Fruit fly (Drosophila melanogaster) whole organism, wandering third instar larva: ENCODE measurements around the gene tll.

Experiments used
- Abd-B ChIP-seq: fragments of >200 bp; optimal IDR thresholded peaks from 2 replicates; lab custom pipeline; 2017; ENCODE audit warnings: missing biosample characterization, missing genetic modification characterization
- CG32264 ChIP-seq: fragments of 200-800 bp; sonication (Bioruptor generic); optimal IDR thresholded peaks from 2 replicates; lab custom pipeline; 2016; ENCODE audit warnings: missing biosample characterization, missing genetic modification characterization
- CG9705 ChIP-seq: fragments of 200-800 bp; sonication (Bioruptor generic); optimal IDR thresholded peaks from 2 replicates; lab custom pipeline; 2018; ENCODE audit warnings: missing biosample characterization, mild to moderate bottlenecking, missing genetic modification characterization
- CrebA ChIP-seq: fragments of 200-800 bp; sonication (Bioruptor generic); optimal IDR thresholded peaks from 2 replicates; lab custom pipeline; 2016; ENCODE audit warnings: missing biosample characterization, mild to moderate bottlenecking, missing genetic modification characterization, borderline replicate concordance
- Dfd ChIP-seq: fragments of >200 bp; optimal IDR thresholded peaks from 2 replicates; lab custom pipeline; 2017; ENCODE audit warnings: missing biosample characterization, missing genetic modification characterization
- Dif ChIP-seq: fragments of 200-275, 200-300 bp; sonication (Bioruptor generic); optimal IDR thresholded peaks from 2 replicates; lab custom pipeline; 2018; ENCODE audit warnings: missing biosample characterization, missing genetic modification characterization; ENCODE audit not compliant: partially characterized antibody
- GATAd ChIP-seq: sonication (Bioruptor generic); optimal IDR thresholded peaks from 2 replicates; lab custom pipeline; 2016; ENCODE audit warnings: missing biosample characterization, missing genetic modification characterization
- Hnf4 ChIP-seq: fragments of 200-800 bp; sonication (Bioruptor generic); optimal IDR thresholded peaks from 2 replicates; lab custom pipeline; 2016; ENCODE audit warnings: missing biosample characterization, mild to moderate bottlenecking, missing genetic modification characterization
- Hr78 ChIP-seq: fragments of >200 bp; optimal IDR thresholded peaks from 2 replicates; lab custom pipeline; 2017; ENCODE audit warnings: missing biosample characterization, missing genetic modification characterization
- Hr83 ChIP-seq: fragments of 200-300 bp; sonication (Bioruptor generic); optimal IDR thresholded peaks from 2 replicates; lab custom pipeline; 2016; ENCODE audit warnings: missing biosample characterization, mild to moderate bottlenecking, missing genetic modification characterization, moderate library complexity; ENCODE audit not compliant: poor library complexity, severe bottlenecking
- Jra ChIP-seq: sonication (Bioruptor generic); optimal IDR thresholded peaks from 2 replicates; lab custom pipeline; 2016; ENCODE audit warnings: missing biosample characterization, missing genetic modification characterization
- Myc ChIP-seq: fragments of >200 bp; optimal IDR thresholded peaks from 2 replicates; lab custom pipeline; 2017
- N ChIP-seq: fragments of >200 bp; optimal IDR thresholded peaks from 2 replicates; lab custom pipeline; 2018; ENCODE audit warnings: missing biosample characterization, missing external identifiers, missing genetic modification characterization
- OdsH ChIP-seq: fragments of 200-800 bp; sonication (Bioruptor generic); optimal IDR thresholded peaks from 2 replicates; lab custom pipeline; 2016; ENCODE audit warnings: missing biosample characterization, mild to moderate bottlenecking, missing genetic modification characterization
- Rel ChIP-seq, 2 experiments: fragments of 200-800 bp; sonication (Bioruptor generic) in 1 of 2; optimal IDR thresholded peaks; 2 replicates in 1 of 2; 3 replicates in 1 of 2; lab custom pipeline; 2016 to 2019; ENCODE audit warnings: mild to moderate bottlenecking in 2 of 2, missing biosample characterization in 2 of 2, missing genetic modification characterization in 2 of 2, moderate library complexity in 1 of 2
- Sp1 ChIP-seq: fragments of 200-800 bp; sonication (Bioruptor generic); optimal IDR thresholded peaks from 3 replicates; lab custom pipeline; 2019; ENCODE audit warnings: missing biosample characterization, mild to moderate bottlenecking, missing genetic modification characterization, moderate library complexity
- Vsx2 ChIP-seq: fragments of 200-300, 225-300 bp; sonication (Bioruptor generic); optimal IDR thresholded peaks from 2 replicates; lab custom pipeline; 2018; ENCODE audit warnings: missing biosample characterization, missing genetic modification characterization; ENCODE audit not compliant: partially characterized antibody
- br ChIP-seq: fragments of 200-800 bp; sonication (Bioruptor generic); optimal IDR thresholded peaks from 2 replicates; lab custom pipeline; 2016; ENCODE audit warnings: missing biosample characterization, missing genetic modification characterization
- brk ChIP-seq: fragments of 200-800 bp; sonication (Bioruptor generic); optimal IDR thresholded peaks from 2 replicates; lab custom pipeline; 2016; ENCODE audit warnings: missing biosample characterization, mild to moderate bottlenecking, missing genetic modification characterization
- dmrt93B ChIP-seq: fragments of 200-800 bp; sonication (Bioruptor generic); optimal IDR thresholded peaks from 2 replicates; lab custom pipeline; 2018; ENCODE audit warnings: missing biosample characterization, mild to moderate bottlenecking, missing genetic modification characterization
- ey ChIP-seq: fragments of 200-800 bp; sonication (Bioruptor generic); optimal IDR thresholded peaks from 2 replicates; lab custom pipeline; 2016; ENCODE audit warnings: missing biosample characterization, missing genetic modification characterization
- foxo ChIP-seq, 2 experiments: fragments of 200-800 bp; sonication (Bioruptor generic); optimal IDR thresholded peaks; 2 replicates in 1 of 2; 3 replicates in 1 of 2; lab custom pipeline; 2016 to 2017; ENCODE audit warnings: missing biosample characterization in 2 of 2, missing genetic modification characterization in 2 of 2
- h ChIP-seq: fragments of 200-800 bp; sonication (Bioruptor generic); optimal IDR thresholded peaks from 3 replicates; lab custom pipeline; 2016; ENCODE audit warnings: missing biosample characterization, mild to moderate bottlenecking, missing genetic modification characterization
- jim ChIP-seq: fragments of 175-275, 200-325 bp; sonication (Bioruptor generic); optimal IDR thresholded peaks from 2 replicates; lab custom pipeline; 2016; ENCODE audit warnings: missing biosample characterization, mild to moderate bottlenecking, missing genetic modification characterization
- lola ChIP-seq: fragments of >200 bp; optimal IDR thresholded peaks from 2 replicates; lab custom pipeline; 2017; ENCODE audit warnings: missing biosample characterization, missing genetic modification characterization
- pan ChIP-seq: fragments of >200 bp; optimal IDR thresholded peaks from 2 replicates; lab custom pipeline; 2017
- psq ChIP-seq: fragments of 200-800 bp; sonication (Bioruptor generic); optimal IDR thresholded peaks from 3 replicates; lab custom pipeline; 2017; ENCODE audit warnings: missing biosample characterization, mild to moderate bottlenecking, missing genetic modification characterization, moderate library complexity
- rgr ChIP-seq: fragments of 200-800 bp; sonication (Bioruptor generic); optimal IDR thresholded peaks from 3 replicates; lab custom pipeline; 2016; ENCODE audit warnings: missing biosample characterization, mild to moderate bottlenecking, missing genetic modification characterization
- sage ChIP-seq: fragments of 200-800 bp; sonication (Bioruptor generic); optimal IDR thresholded peaks from 2 replicates; lab custom pipeline; 2016; ENCODE audit warnings: missing biosample characterization, mild to moderate bottlenecking, missing genetic modification characterization
- tai ChIP-seq: sonication (Bioruptor generic); optimal IDR thresholded peaks from 2 replicates; lab custom pipeline; 2016; ENCODE audit warnings: missing biosample characterization, missing genetic modification characterization
- usp ChIP-seq: fragments of >200 bp; optimal IDR thresholded peaks from 2 replicates; lab custom pipeline; 2017; ENCODE audit warnings: missing biosample characterization, missing genetic modification characterization
- woc ChIP-seq: sonication (Bioruptor generic); optimal IDR thresholded peaks from 2 replicates; lab custom pipeline; 2016; ENCODE audit warnings: missing biosample characterization, mild to moderate bottlenecking, missing genetic modification characterization

The tll gene

dm6 chr3R:30880894-30881293, 28.8 kb downstream of the tll start, which contains the start of gene CG12071:
TSS of gene CG12071 (minus strand) at chr3R:30881027.
- TF ChIP-seq Dif (no peak), pan (no peak), usp (GFP tag; lab: Kevin White, UChicago) (no peak), Jra (GFP tag; lab: Kevin White, UChicago) (no peak), GATAd (GFP tag; lab: Kevin White, UChicago) (no peak), jim (GFP tag; lab: Kevin White, UChicago) (no peak), tai (GFP tag; lab: Kevin White, UChicago) (no peak), N (GFP tag; lab: Kevin White, UChicago) (no peak), Hnf4 (GFP tag; lab: Kevin White, UChicago) (no peak), lola (GFP tag; lab: Kevin White, UChicago) (no peak), brk (GFP tag; lab: Kevin White, UChicago) (no peak), OdsH (GFP tag; lab: Kevin White, UChicago) (no peak), h (no peak), CG32264 (no peak), CrebA (GFP tag; lab: Kevin White, UChicago) (no peak), br (GFP tag; lab: Kevin White, UChicago) (no peak), rgr (GFP tag; lab: Kevin White, UChicago) (no peak), ey (GFP tag; lab: Kevin White, UChicago) (no peak), CG9705 (GFP tag; lab: Kevin White, UChicago) (no peak)

dm6 chr3R:30883403-30883802, 31.3 kb downstream of the tll start, which contains the start of gene CG15547:
TSS of gene CG15547 (minus strand) at chr3R:30883503.
- TF ChIP-seq br (GFP tag; lab: Kevin White, UChicago) = no peak
- no peak for TF ChIP-seq sage
- TF ChIP-seq Abd-B = no peak
- no peak for TF ChIP-seq foxo (GFP tag; optimal IDR thresholded peaks at IDR 0.05; lab: Kevin White, UChicago)
- TF ChIP-seq CrebA (GFP tag; lab: Kevin White, UChicago) = no peak
- TF ChIP-seq Hr83 (GFP tag; lab: Kevin White, UChicago) = no peak
- TF ChIP-seq Vsx2 (GFP tag; lab: Kevin White, UChicago) = no peak
- TF ChIP-seq Sp1 = no peak
- no peak for TF ChIP-seq Hr78 (GFP tag; lab: Kevin White, UChicago)

- TF ChIP-seq rgr (GFP tag; lab: Kevin White, UChicago) (no peak), dmrt93B (GFP tag; lab: Kevin White, UChicago) (no peak), OdsH (GFP tag; lab: Kevin White, UChicago) (no peak), Hr78 (GFP tag; lab: Kevin White, UChicago) (no peak), psq (GFP tag; lab: Kevin White, UChicago) (no peak)
- TF ChIP-seq, all 38 proteins: peak for 0
Measured at dm6 chr3R:30886850-30887249, 34.7 kb downstream of the tll start.

dm6 chr3R:30887302-30887701, 35.2 kb downstream of the tll start:
- no peak for TF ChIP-seq woc (GFP tag; lab: Kevin White, UChicago)
- TF ChIP-seq CG9705 (GFP tag; lab: Kevin White, UChicago) = no peak
- no peak for TF ChIP-seq rgr (GFP tag; lab: Kevin White, UChicago)
- no peak for TF ChIP-seq Jra (GFP tag; lab: Kevin White, UChicago)
- TF ChIP-seq Hr83 (GFP tag; lab: Kevin White, UChicago) = no peak
- no peak for TF ChIP-seq Rel (GFP tag; optimal IDR thresholded peaks at IDR 0.05; lab: Kevin White, UChicago)
- no peak for TF ChIP-seq Rel (tag; optimal IDR thresholded peaks at IDR 0.05; lab: Kevin White, UChicago)
- TF ChIP-seq Dif = no peak
- no peak for TF ChIP-seq Dfd
- TF ChIP-seq Myc (lab: Kevin White, UChicago) = no peak
- TF ChIP-seq CrebA (GFP tag; lab: Kevin White, UChicago) = no peak
- no peak for TF ChIP-seq ey (GFP tag; lab: Kevin White, UChicago)
- TF ChIP-seq sage = no peak
- no peak for TF ChIP-seq Hnf4 (GFP tag; lab: Kevin White, UChicago)
- no peak for TF ChIP-seq OdsH (GFP tag; lab: Kevin White, UChicago)
- no peak for TF ChIP-seq Abd-B
- TF ChIP-seq lola (GFP tag; lab: Kevin White, UChicago) = no peak
- no peak for TF ChIP-seq tai (GFP tag; lab: Kevin White, UChicago)
- TF ChIP-seq CG32264 = no peak
- TF ChIP-seq dmrt93B (GFP tag; lab: Kevin White, UChicago) = no peak
- no peak for TF ChIP-seq Hr78 (GFP tag; lab: Kevin White, UChicago)
